Worm (Caenorhabditis elegans) whole organism, L3 larva: Measurements from ENCODE around the gene Y60A3A.23.
A peak's percentile ranks its signal among the peaks of the same experiment; 100 is the strongest.

ENCODE experiments used
- egl-27 ChIP-seq: sonication (generic microtip); optimal IDR thresholded peaks from 4 replicates; lab custom pipeline; 2017; ENCODE audit warnings: missing biosample characterization, missing genetic modification reagents, missing genetic modification characterization
- elt-1 ChIP-seq: fragments of 150-350 bp; optimal IDR thresholded peaks from 2 replicates; lab custom pipeline; 2014; ENCODE audit warnings: missing biosample characterization, missing genetic modification characterization
- elt-2 ChIP-seq: sonication (generic microtip); optimal IDR thresholded peaks from 2 replicates; lab custom pipeline; 2016; ENCODE audit warnings: missing genetic modification reagents, mild to moderate bottlenecking, missing genetic modification characterization, missing compliant biosample characterization
- nhr-11 ChIP-seq: fragments of 150-350 bp; optimal IDR thresholded peaks from 2 replicates; lab custom pipeline; 2014; ENCODE audit warnings: missing biosample characterization, missing genetic modification characterization
- nhr-12 ChIP-seq: fragments of 150-350 bp; optimal IDR thresholded peaks from 2 replicates; lab custom pipeline; 2014; ENCODE audit warnings: missing biosample characterization, missing genetic modification characterization
- unc-62 ChIP-seq: fragments of 150-350 bp; sonication (generic microtip); optimal IDR thresholded peaks from 4 replicates; lab custom pipeline; 2014; ENCODE audit warnings: missing biosample characterization, missing genetic modification reagents, missing genetic modification characterization

DNA sequence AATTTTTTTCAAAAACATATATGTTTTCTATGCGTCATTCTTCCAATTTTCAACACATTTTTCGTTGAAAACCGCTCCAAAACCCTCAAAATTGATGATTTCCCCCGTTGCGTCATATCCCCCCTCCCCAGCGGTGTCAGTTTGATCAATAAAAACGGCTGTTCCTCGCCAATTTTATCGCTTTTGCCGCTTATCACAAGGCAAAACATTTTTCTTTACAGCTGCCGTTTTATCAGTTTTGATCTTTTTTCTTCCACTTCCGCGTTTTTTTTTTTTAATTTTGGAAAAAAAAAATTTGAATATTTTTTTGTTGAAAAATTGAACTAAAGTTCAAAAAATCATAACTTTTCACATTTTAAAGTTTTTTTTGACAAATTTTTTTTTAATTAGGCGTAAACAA lies 3.6 kb downstream of the Y60A3A.23 start:
- TF ChIP-seq nhr-12 (tag; lab: Kevin White, UChicago) (no peak), nhr-11 (tag; lab: Kevin White, UChicago) (no peak), unc-62 (GFP tag; lab: Kevin White, UChicago) (no peak), egl-27 (no peak), elt-2 (peak; percentile 80), elt-1 (tag; lab: Kevin White, UChicago) (no peak)
